Worm (Caenorhabditis elegans) whole organism, midembryonic: ENCODE data around the gene nhr-126.

Source experiments
- T22C8.4 ChIP-seq: fragments of 200-800 bp; sonication (Bioruptor generic); IDR thresholded peaks from 2 replicates; pipeline ENCODE4 v1.3.6; 2022; ENCODE audit warnings: missing genetic modification characterization, missing compliant biosample characterization
- cog-1 ChIP-seq: sonication (generic microtip); optimal IDR thresholded peaks from 2 replicates; lab custom pipeline; 2016; ENCODE audit warnings: missing genetic modification characterization, missing compliant biosample characterization
- flt-1 ChIP-seq: fragments of 200-800 bp; sonication (Bioruptor generic); IDR thresholded peaks from 2 replicates; pipeline ENCODE4 v1.3.6; 2022; ENCODE audit warnings: missing genetic modification characterization, missing compliant biosample characterization
- klf-2 ChIP-seq: fragments of 200-800 bp; sonication (Bioruptor generic); conservative IDR thresholded peaks from 2 replicates; pipeline ENCODE4 v1.3.6; 2022; ENCODE audit warnings: missing genetic modification reagents, missing genetic modification characterization, missing compliant biosample characterization
- ref-1 ChIP-seq: fragments of 200-800 bp; sonication (Bioruptor generic); conservative IDR thresholded peaks from 2 replicates; pipeline ENCODE4 v1.3.6; 2022; ENCODE audit warnings: missing genetic modification reagents, missing genetic modification characterization, missing compliant biosample characterization

DNA sequence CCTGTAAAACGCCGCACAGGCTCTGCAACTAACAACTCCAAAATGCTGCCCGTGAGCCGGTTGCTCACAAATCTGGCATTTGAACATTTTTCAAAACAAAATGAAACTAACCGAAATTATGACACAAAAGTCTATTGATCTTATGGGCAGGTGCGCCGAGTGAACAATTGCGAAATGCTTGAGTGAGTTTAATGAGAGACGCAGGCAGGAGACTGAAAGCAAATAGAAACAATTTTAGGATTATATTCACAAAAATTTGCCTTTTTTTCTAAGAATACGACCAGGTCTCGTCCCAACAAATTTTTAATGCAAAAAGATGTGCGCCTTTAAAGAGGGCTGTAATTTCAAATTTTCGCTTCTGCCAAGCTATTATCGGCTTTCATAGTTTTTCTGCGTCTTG lies 35.6 kb downstream of the nhr-126 start, which contains the start of gene nhr-183:
- TF ChIP-seq T22C8.4 (GFP tag; lab: Robert Waterston, UW) (no peak), ref-1 (no peak), flt-1 (GFP tag; lab: Robert Waterston, UW) (no peak), cog-1 (tag; lab: Kevin White, UChicago) (no peak), klf-2 (GFP tag; lab: Robert Waterston, UW) (no peak)
